Fruit fly (Drosophila melanogaster): ENCODE data around the gene ATPsynbetaL.

DNA sequence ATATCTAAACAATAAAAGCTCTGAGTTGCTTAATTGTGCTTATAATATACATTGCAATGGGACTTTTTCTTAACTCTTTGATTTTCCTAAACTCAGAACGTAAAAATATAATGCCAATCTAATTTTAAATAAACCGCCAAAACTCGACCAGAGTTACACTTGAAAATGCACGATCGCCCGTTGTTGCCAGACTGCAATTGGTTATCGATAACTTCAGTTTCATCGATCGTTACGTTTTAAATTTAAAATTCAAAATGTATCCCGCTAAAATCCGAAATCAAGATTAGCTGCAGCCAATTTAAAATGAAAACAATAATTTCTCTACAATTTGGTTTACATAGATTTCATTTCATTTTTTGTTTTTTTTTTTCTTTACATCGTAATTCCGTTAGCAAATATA lies 41.5 kb downstream of the ATPsynbetaL start:
- TF ChIP-seq psq (optimal IDR thresholded peaks at IDR 0.05) (no peak), ttk (optimal IDR thresholded peaks at IDR 0.05) (no peak)
